Worm (Caenorhabditis elegans) whole organism, L2 larva: ENCODE results near the gene C08G5.6.

Experiments used
- F13H6.1 ChIP-seq: sonication (generic microtip); optimal IDR thresholded peaks from 2 replicates; lab custom pipeline; 2016; ENCODE audit warnings: missing genetic modification characterization, missing compliant biosample characterization
- R02D3.7 ChIP-seq: fragments of 150-350 bp; optimal IDR thresholded peaks from 2 replicates; lab custom pipeline; 2014; ENCODE audit warnings: missing biosample characterization, missing genetic modification characterization
- ZK546.5 ChIP-seq: sonication (generic microtip); optimal IDR thresholded peaks from 2 replicates; lab custom pipeline; 2017; ENCODE audit warnings: missing biosample characterization, missing genetic modification characterization
- alr-1 ChIP-seq: fragments of 150-350 bp; optimal IDR thresholded peaks from 2 replicates; lab custom pipeline; 2014; ENCODE audit warnings: missing biosample characterization, missing genetic modification characterization
- aly-2 ChIP-seq: fragments of 150-350 bp; optimal IDR thresholded peaks from 2 replicates; lab custom pipeline; 2014; ENCODE audit warnings: missing biosample characterization, missing genetic modification characterization
- ama-1 ChIP-seq: fragments of 150-350 bp; optimal IDR thresholded peaks from 2 replicates; lab custom pipeline; 2018; ENCODE audit warnings: inconsistent platforms
- blmp-1 ChIP-seq: sonication (generic microtip); optimal IDR thresholded peaks from 2 replicates; lab custom pipeline; 2017; ENCODE audit warnings: missing genetic modification characterization, mild to moderate bottlenecking, missing compliant biosample characterization, antibody characterized with exemption, moderate library complexity; ENCODE audit not compliant: insufficient read depth
- ceh-16 ChIP-seq: fragments of 150-350 bp; optimal IDR thresholded peaks from 2 replicates; lab custom pipeline; 2014; ENCODE audit warnings: missing biosample characterization, missing genetic modification characterization
- ceh-82 ChIP-seq: fragments of 150-350 bp; optimal IDR thresholded peaks from 2 replicates; lab custom pipeline; 2014; ENCODE audit warnings: missing biosample characterization, missing genetic modification characterization
- crh-2 ChIP-seq: sonication (generic microtip); optimal IDR thresholded peaks from 2 replicates; lab custom pipeline; 2017; ENCODE audit warnings: missing biosample characterization, missing genetic modification characterization
- egl-27 ChIP-seq: sonication (generic microtip); optimal IDR thresholded peaks from 3 replicates; lab custom pipeline; 2017; ENCODE audit warnings: missing biosample characterization, missing genetic modification reagents, missing genetic modification characterization
- elt-3 ChIP-seq: sonication (generic microtip); optimal IDR thresholded peaks from 2 replicates; lab custom pipeline; 2017; ENCODE audit warnings: missing biosample characterization, missing genetic modification characterization
- fos-1 ChIP-seq: fragments of 150-350 bp; optimal IDR thresholded peaks from 2 replicates; lab custom pipeline; 2014; ENCODE audit warnings: missing biosample characterization, missing genetic modification characterization
- lin-13 ChIP-seq: fragments of 150-350 bp; optimal IDR thresholded peaks from 2 replicates; lab custom pipeline; 2014; ENCODE audit warnings: missing biosample characterization, missing genetic modification reagents, missing genetic modification characterization
- lin-39 ChIP-seq: fragments of 150-350 bp; optimal IDR thresholded peaks from 2 replicates; lab custom pipeline; 2014; ENCODE audit warnings: missing biosample characterization, missing genetic modification reagents, missing genetic modification characterization
- lsy-2 ChIP-seq, 2 experiments: fragments of 150-350 bp in 1 of 2; sonication (generic microtip) in 1 of 2; optimal IDR thresholded peaks; 2 replicates each; lab custom pipeline; 2014 to 2017; ENCODE audit warnings: missing biosample characterization in 2 of 2, missing genetic modification characterization in 2 of 2
- mab-5 ChIP-seq: fragments of 150-350 bp; optimal IDR thresholded peaks from 2 replicates; lab custom pipeline; 2014; ENCODE audit warnings: missing biosample characterization, missing genetic modification characterization
- mbf-1 ChIP-seq: sonication (generic microtip); optimal IDR thresholded peaks from 2 replicates; lab custom pipeline; 2017; ENCODE audit warnings: missing biosample characterization, missing genetic modification characterization
- mdl-1 ChIP-seq, 2 experiments: fragments of 150-350 bp in 1 of 2; sonication (generic microtip) in 1 of 2; optimal IDR thresholded peaks; 2 replicates each; lab custom pipeline; 2017; ENCODE audit warnings: missing biosample characterization in 2 of 2, missing genetic modification characterization in 2 of 2
- nhr-10 ChIP-seq: sonication (generic microtip); optimal IDR thresholded peaks from 2 replicates; lab custom pipeline; 2017; ENCODE audit warnings: missing biosample characterization, missing genetic modification characterization
- nhr-12 ChIP-seq: fragments of 150-350 bp; optimal IDR thresholded peaks from 2 replicates; lab custom pipeline; 2014; ENCODE audit warnings: missing biosample characterization, missing genetic modification characterization
- nhr-23 ChIP-seq: fragments of 150-350 bp; optimal IDR thresholded peaks from 2 replicates; lab custom pipeline; 2014; ENCODE audit warnings: missing biosample characterization, missing genetic modification reagents, missing genetic modification characterization
- nhr-237 ChIP-seq: fragments of 150-350 bp; optimal IDR thresholded peaks from 2 replicates; lab custom pipeline; 2014; ENCODE audit warnings: missing biosample characterization, missing genetic modification characterization
- nhr-25 ChIP-seq: fragments of 150-350 bp; sonication (generic microtip); optimal IDR thresholded peaks from 3 replicates; lab custom pipeline; 2014; ENCODE audit warnings: missing biosample characterization, missing genetic modification characterization
- peb-1 ChIP-seq: fragments of 150-350 bp; optimal IDR thresholded peaks from 2 replicates; lab custom pipeline; 2014; ENCODE audit warnings: missing biosample characterization, missing genetic modification characterization
- sem-4 ChIP-seq: fragments of 150-350 bp; optimal IDR thresholded peaks from 2 replicates; lab custom pipeline; 2014; ENCODE audit warnings: missing biosample characterization, missing genetic modification reagents, missing genetic modification characterization
- skn-1 ChIP-seq: sonication (generic microtip); optimal IDR thresholded peaks from 2 replicates; lab custom pipeline; 2017; ENCODE audit warnings: missing biosample characterization, missing genetic modification characterization
- sma-9 ChIP-seq, 2 experiments: fragments of 150-350 bp in 1 of 2; sonication (generic microtip) in 1 of 2; optimal IDR thresholded peaks; 2 replicates each; lab custom pipeline; 2014 to 2016; ENCODE audit warnings: missing genetic modification characterization in 2 of 2, mild to moderate bottlenecking in 1 of 2, missing biosample characterization in 1 of 2, missing compliant biosample characterization in 1 of 2, missing genetic modification reagents in 1 of 2, moderate library complexity in 1 of 2
- unc-39 ChIP-seq: fragments of 150-350 bp; optimal IDR thresholded peaks from 2 replicates; lab custom pipeline; 2014; ENCODE audit warnings: missing biosample characterization, missing genetic modification characterization
- unc-55 ChIP-seq: fragments of 150-350 bp; sonication (generic microtip); optimal IDR thresholded peaks from 3 replicates; lab custom pipeline; 2014; ENCODE audit warnings: missing biosample characterization, missing genetic modification reagents, missing genetic modification characterization
- unc-62 ChIP-seq: fragments of 150-350 bp; optimal IDR thresholded peaks from 2 replicates; lab custom pipeline; 2014; ENCODE audit warnings: missing biosample characterization, missing genetic modification reagents, missing genetic modification characterization
- zag-1 ChIP-seq: fragments of 150-350 bp; optimal IDR thresholded peaks from 2 replicates; lab custom pipeline; 2014; ENCODE audit warnings: missing biosample characterization, missing genetic modification characterization
- ztf-1 ChIP-seq: fragments of 200-800 bp; sonication (Bioruptor generic); conservative IDR thresholded peaks from 2 replicates; pipeline ENCODE4 v1.3.6; 2022; ENCODE audit warnings: missing genetic modification characterization, missing compliant biosample characterization
- ztf-11 ChIP-seq: sonication (generic microtip); optimal IDR thresholded peaks from 2 replicates; lab custom pipeline; 2017; ENCODE audit warnings: missing biosample characterization, missing genetic modification characterization
- ztf-4 ChIP-seq: fragments of 150-350 bp; optimal IDR thresholded peaks from 2 replicates; lab custom pipeline; 2014; ENCODE audit warnings: missing biosample characterization, missing genetic modification characterization

Gene C08G5.6

DNA sequence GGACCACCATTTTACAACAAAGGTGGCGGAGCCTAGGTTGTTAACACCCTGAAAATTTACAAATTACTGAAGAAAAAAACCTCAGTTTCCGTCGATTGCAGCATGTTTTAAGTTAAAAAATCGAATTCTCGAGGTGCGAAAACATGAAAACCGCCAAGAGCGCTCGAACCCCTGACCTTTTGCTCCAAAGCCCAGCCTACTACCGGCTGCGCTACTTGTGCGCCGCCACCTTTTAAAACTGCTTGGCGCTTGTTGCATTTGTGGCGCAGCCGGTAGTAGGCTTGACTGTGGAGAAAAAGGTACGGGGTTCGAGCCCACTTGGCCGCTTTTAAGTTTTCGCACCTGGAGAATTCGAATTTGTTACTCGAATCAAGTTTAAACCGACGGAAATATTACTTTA lies 20.2 kb upstream of the C08G5.6 start, which contains the start of gene snt-6:
Gene snt-6 (minus strand): TSS at position 58 of the 400 bp plus-strand sequence.
- no peak for TF ChIP-seq ceh-82
- TF ChIP-seq nhr-237 (tag; lab: Kevin White, UChicago) = no peak
- no peak for TF ChIP-seq ztf-1 (GFP tag; lab: Robert Waterston, UW)
- TF ChIP-seq, all 48 proteins: peak for 0

ce11 chrII:751850-752249 lies 18.5 kb upstream of the C08G5.6 start:
- TF ChIP-seq ZK546.5 (tag; lab: Kevin White, UChicago) (no peak), nhr-12 (tag; lab: Kevin White, UChicago) (no peak), ztf-11 (tag; lab: Kevin White, UChicago) (no peak)

ce11 chrII:753469-753868 lies 16.9 kb upstream of the C08G5.6 start:
- no peak for TF ChIP-seq nhr-23
- no peak for TF ChIP-seq R02D3.7
- TF ChIP-seq skn-1 (tag; lab: Kevin White, UChicago) = no peak
- no peak for TF ChIP-seq ceh-82
- no peak for TF ChIP-seq peb-1 (tag; lab: Kevin White, UChicago)
- no peak for TF ChIP-seq alr-1
- no peak for TF ChIP-seq crh-2 (tag; lab: Kevin White, UChicago)
- no peak for TF ChIP-seq F13H6.1
- no peak for TF ChIP-seq mbf-1 (tag; lab: Kevin White, UChicago)
- TF ChIP-seq lin-39 (tag; lab: Kevin White, UChicago) = no peak
- TF ChIP-seq zag-1 (tag; lab: Kevin White, UChicago) = no peak
- no peak for TF ChIP-seq unc-62 (GFP tag; lab: Kevin White, UChicago)

- TF ChIP-seq mdl-1 (tag; optimal IDR thresholded peaks at IDR 0.05; lab: Kevin White, UChicago) (no peak), alr-1 (no peak), sem-4 (tag; lab: Kevin White, UChicago) (no peak), F13H6.1 (no peak), ztf-1 (GFP tag; lab: Robert Waterston, UW) (no peak), skn-1 (tag; lab: Kevin White, UChicago) (no peak), nhr-237 (tag; lab: Kevin White, UChicago) (no peak), unc-55 (GFP tag; lab: Kevin White, UChicago) (no peak), ceh-82 (no peak), mab-5 (tag; lab: Kevin White, UChicago) (no peak), nhr-10 (no peak), ceh-16 (no peak), sma-9 (GFP tag; optimal IDR thresholded peaks at IDR 0.05; lab: Kevin White, UChicago) (no peak), sma-9 (tag; optimal IDR thresholded peaks at IDR 0.05; lab: Kevin White, UChicago) (no peak), lsy-2 (tag; optimal IDR thresholded peaks at IDR 0.05; lab: Kevin White, UChicago) (no peak), ama-1 (lab: Kevin White, UChicago) (no peak), aly-2 (tag; lab: Kevin White, UChicago) (no peak), unc-62 (GFP tag; lab: Kevin White, UChicago) (no peak), egl-27 (no peak), unc-39 (tag; lab: Kevin White, UChicago) (no peak), nhr-25 (tag; lab: Kevin White, UChicago) (no peak)
Observed at ce11 chrII:754971-755370, 15.4 kb upstream of the C08G5.6 start.

- TF ChIP-seq ceh-82 (no peak), sem-4 (tag; lab: Kevin White, UChicago) (no peak), R02D3.7 (no peak), elt-3 (tag; lab: Kevin White, UChicago) (no peak)
Observed at ce11 chrII:756161-756560, 14.2 kb upstream of the C08G5.6 start.

DNA sequence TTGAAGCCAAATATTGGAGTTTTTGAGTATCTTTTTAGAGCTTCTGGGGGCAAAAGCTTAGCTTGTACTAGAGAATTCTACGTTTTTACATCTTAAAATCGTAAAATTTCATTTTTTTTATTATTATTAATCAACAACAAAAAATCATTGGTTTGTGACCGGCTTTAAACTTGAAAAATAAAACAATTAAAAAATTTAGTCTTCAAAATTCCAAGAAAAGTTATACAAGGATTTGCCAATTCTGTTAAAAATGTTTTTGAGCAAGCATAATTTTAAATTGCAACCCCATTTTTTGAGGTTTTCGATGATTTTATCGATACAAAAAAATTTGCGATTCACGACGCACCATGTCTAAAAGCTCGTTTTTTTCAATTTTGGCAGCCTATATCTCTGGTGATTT lies 13.1 kb upstream of the C08G5.6 start:
- TF ChIP-seq ZK546.5 (tag; lab: Kevin White, UChicago) (no peak), lin-13 (GFP tag; lab: Kevin White, UChicago) (no peak), nhr-237 (tag; lab: Kevin White, UChicago) (no peak), blmp-1 (tag; lab: Kevin White, UChicago) (no peak), fos-1 (tag; lab: Kevin White, UChicago) (no peak), unc-39 (tag; lab: Kevin White, UChicago) (no peak), zag-1 (tag; lab: Kevin White, UChicago) (no peak), egl-27 (no peak), nhr-23 (no peak), mdl-1 (tag; optimal IDR thresholded peaks at IDR 0.05; lab: Kevin White, UChicago) (no peak), peb-1 (tag; lab: Kevin White, UChicago) (no peak), ztf-4 (tag; lab: Kevin White, UChicago) (no peak), unc-55 (GFP tag; lab: Kevin White, UChicago) (no peak), lin-39 (tag; lab: Kevin White, UChicago) (no peak)
